Fruit fly (Drosophila melanogaster) S2 (cell line): Measurements from ENCODE around the gene Npc2e.

ENCODE experiments used
- CG8478 ChIP-seq: fragments of >200 bp; optimal IDR thresholded peaks from 2 replicates; lab custom pipeline; 2018
- CTCF ChIP-seq, 2 experiments: fragments of >200 bp; optimal IDR thresholded peaks; 2 replicates each; lab custom pipeline; 2018

DNA sequence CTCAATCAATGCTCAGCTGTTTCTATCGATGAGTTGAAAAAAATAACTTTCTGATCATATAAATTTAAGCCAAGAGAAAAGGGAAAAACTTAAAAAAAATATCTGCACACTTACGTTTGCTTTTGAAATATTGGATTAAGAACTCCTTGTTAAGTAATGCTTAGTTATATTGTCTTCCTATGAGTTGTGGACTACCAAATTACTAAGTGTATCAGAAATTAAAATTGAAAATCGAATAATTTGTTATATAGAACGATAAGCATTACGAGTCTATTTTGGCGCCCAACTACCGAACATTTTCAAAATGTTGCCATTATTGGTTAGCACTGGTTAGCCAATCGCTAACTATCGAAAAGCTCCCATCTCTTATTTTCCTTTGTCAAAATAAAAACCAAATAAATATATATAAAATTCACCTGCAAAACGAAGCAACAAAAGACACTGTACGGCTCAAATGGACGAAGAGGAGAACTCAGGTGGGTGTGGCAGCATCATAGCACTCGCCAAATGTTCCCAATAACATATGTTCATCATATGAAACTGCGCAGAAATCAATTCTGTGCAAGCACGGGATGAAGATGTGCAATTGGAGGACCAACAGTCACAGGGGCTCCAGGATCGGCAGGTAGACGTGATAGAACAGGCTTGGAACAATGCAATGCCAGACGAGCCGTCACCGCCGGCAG is 4.1 kb upstream of the Npc2e start, which contains the start of gene ohgt:
- no peak for TF ChIP-seq CG8478
- no peak for TF ChIP-seq CTCF (optimal IDR thresholded peaks at IDR 0.05; lab: Kevin White, UChicago)
